Fruit fly (Drosophila melanogaster): ENCODE data around the gene pkm.
A peak's percentile ranks its signal among the peaks of the same experiment; 100 is the strongest.

Gene pkm

DNA sequence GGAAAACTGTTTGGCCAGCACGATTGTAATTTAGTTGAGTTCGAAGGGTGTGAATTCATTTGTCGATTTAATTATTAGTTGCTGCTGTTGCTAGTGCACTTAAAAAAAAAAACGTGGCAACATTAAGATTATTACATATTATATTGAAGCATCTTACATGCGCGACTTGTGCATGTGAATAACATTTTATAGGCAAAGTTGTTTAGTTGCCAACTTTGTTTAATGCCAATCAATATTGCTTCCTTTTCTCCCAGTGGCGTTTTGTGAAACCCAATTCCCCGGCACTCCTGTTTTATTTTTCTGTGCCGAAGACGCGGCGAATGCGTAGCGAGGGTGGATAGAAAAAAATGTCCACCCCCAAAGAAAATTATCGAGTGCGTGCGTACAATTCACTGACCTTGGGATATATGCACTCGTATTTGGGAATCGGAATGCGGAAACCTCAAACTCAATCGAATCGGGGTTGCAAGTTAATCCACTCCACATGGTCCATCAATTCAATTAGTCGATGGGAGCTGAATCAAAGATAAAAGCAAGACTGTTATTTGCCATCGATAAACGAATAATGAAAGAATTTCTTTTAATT lies 45.1 kb upstream of the pkm start (continued):
- TF ChIP-seq CG2678 (tag; optimal IDR thresholded peaks at IDR 0.05), result peak; percentile 60
- TF ChIP-seq CG18764 (GFP tag; optimal IDR thresholded peaks at IDR 0.05), result peak; percentile 3
- peak; percentile 32; the same call in 1 of the 2 replicates for TF ChIP-seq CG11247 (GFP tag; IDR thresholded peaks at IDR 0.05)
- peak; percentile 35 for TF ChIP-seq tap (tag; optimal IDR thresholded peaks at IDR 0.05)
- peak; percentile 30 for TF ChIP-seq ind (GFP tag; optimal IDR thresholded peaks at IDR 0.05)
- TF ChIP-seq Asciz (GFP tag; optimal IDR thresholded peaks at IDR 0.05), result peak; percentile 45
- TF ChIP-seq Lhr (GFP tag; optimal IDR thresholded peaks at IDR 0.05), result peak; percentile 14
- peak; percentile 22 for TF ChIP-seq grau (tag; optimal IDR thresholded peaks at IDR 0.05)
- peak; percentile 43; the same call in 1 of the 2 replicates for TF ChIP-seq CG1024 (GFP tag; IDR thresholded peaks at IDR 0.05)
- peak; percentile 87 for TF ChIP-seq pros (GFP tag; optimal IDR thresholded peaks at IDR 0.05)
- peak; percentile 1 for TF ChIP-seq CG10431 (GFP tag; optimal IDR thresholded peaks at IDR 0.05)
- peak; percentile 23 for TF ChIP-seq NfI (GFP tag; optimal IDR thresholded peaks at IDR 0.05)
- TF ChIP-seq fu2 (GFP tag; optimal IDR thresholded peaks at IDR 0.05), result no peak
- TF ChIP-seq CG7745 (tag; optimal IDR thresholded peaks at IDR 0.05), result no peak
- TF ChIP-seq CG18599 (GFP tag; optimal IDR thresholded peaks at IDR 0.05), result peak; percentile 54
- peak; percentile 26; the same call in 1 of the 3 replicates for TF ChIP-seq Mrtf (GFP tag; IDR thresholded peaks at IDR 0.05)
- TF ChIP-seq CG4404 (GFP tag; IDR thresholded peaks at IDR 0.05), result peak; percentile 39; the same call in 1 of the 2 replicates
- peak; percentile 1 for TF ChIP-seq Fer1 (GFP tag; optimal IDR thresholded peaks at IDR 0.05)
- no peak for TF ChIP-seq Nf-YC (tag; optimal IDR thresholded peaks at IDR 0.05)
- TF ChIP-seq Pdp1 (GFP tag; optimal IDR thresholded peaks at IDR 0.05), result peak; percentile 20 to 47
- no peak for TF ChIP-seq CG9215 (GFP tag; IDR thresholded peaks at IDR 0.05)
- TF ChIP-seq CG15011 (GFP tag; optimal IDR thresholded peaks at IDR 0.05), result no peak
- no peak for TF ChIP-seq CG34224 (GFP tag; IDR thresholded peaks at IDR 0.05; ENCODE audit: partially characterized antibody)
- peak; percentile 15 for TF ChIP-seq kni (GFP tag; optimal IDR thresholded peaks at IDR 0.05)
- peak; percentile 35; the same call in 1 of the 2 replicates for TF ChIP-seq peb (GFP tag; IDR thresholded peaks at IDR 0.05)
- TF ChIP-seq CG11504 (tag; optimal IDR thresholded peaks at IDR 0.05), result peak; percentile 66
- peak; percentile 12 for TF ChIP-seq Nf-YB (GFP tag; optimal IDR thresholded peaks at IDR 0.05)
- TF ChIP-seq Rfx (GFP tag; IDR thresholded peaks at IDR 0.05), result peak; percentile 34; the same call in 1 of the 2 replicates
- peak; percentile 12 for TF ChIP-seq CG9817 (tag; optimal IDR thresholded peaks at IDR 0.05)
- peak; percentile 52 for TF ChIP-seq CG4820 (GFP tag; optimal IDR thresholded peaks at IDR 0.05)
- TF ChIP-seq org-1 (GFP tag; optimal IDR thresholded peaks at IDR 0.05), result peak; percentile 9
- 0 out of 4 replicates have a peak, but pooled peaks have one; percentile 43 for TF ChIP-seq Gug (GFP tag; IDR thresholded peaks at IDR 0.05)
- no peak for TF ChIP-seq abd-A (tag; optimal IDR thresholded peaks at IDR 0.05)
- peak; percentile 11 for TF ChIP-seq CG10462 (GFP tag; optimal IDR thresholded peaks at IDR 0.05)
- TF ChIP-seq CG17385 (GFP tag; optimal IDR thresholded peaks at IDR 0.05), result peak; percentile 37
- TF ChIP-seq CG14441 (GFP tag; IDR thresholded peaks at IDR 0.05), result peak; percentile 61
- TF ChIP-seq Awh (GFP tag; IDR thresholded peaks at IDR 0.05), result peak; percentile 71
- peak; percentile 45 for TF ChIP-seq ara (GFP tag; IDR thresholded peaks at IDR 0.05)
- TF ChIP-seq dm (GFP tag; optimal IDR thresholded peaks at IDR 0.05), result peak; percentile 2
- TF ChIP-seq CG4617 (GFP tag; optimal IDR thresholded peaks at IDR 0.05; ENCODE audit: borderline replicate concordance), result peak; percentile 1
- TF ChIP-seq crp (GFP tag; optimal IDR thresholded peaks at IDR 0.05), result no peak
- TF ChIP-seq croc (GFP tag; conservative IDR thresholded peaks at IDR 0.05), result peak; percentile 56
- TF ChIP-seq CG7839 (tag; optimal IDR thresholded peaks at IDR 0.05), result peak; percentile 62
- TF ChIP-seq hkb (optimal IDR thresholded peaks at IDR 0.05), result no peak
- peak; percentile 69 for TF ChIP-seq hkb (GFP tag; IDR thresholded peaks at IDR 0.05)
- TF ChIP-seq D (optimal IDR thresholded peaks at IDR 0.05), result no peak
- peak; percentile 73 for TF ChIP-seq D (GFP tag; optimal IDR thresholded peaks at IDR 0.05)
- TF ChIP-seq CG2889 (GFP tag; IDR thresholded peaks at IDR 0.05), result no peak
- TF ChIP-seq CG15696 (tag; optimal IDR thresholded peaks at IDR 0.05), result peak; percentile 39
